Fruit fly (Drosophila melanogaster): ENCODE data around the gene CCT2.

Gene CCT2

dm6 chrX:9119671-9120364 lies 30.5 kb downstream of the CCT2 start (continued):
- TF ChIP-seq gem (tag; optimal IDR thresholded peaks at IDR 0.05) (peak; percentile 57), CG15514 (GFP tag; optimal IDR thresholded peaks at IDR 0.05) (no peak), TFAM (GFP tag; optimal IDR thresholded peaks at IDR 0.05) (no peak), phol (tag; optimal IDR thresholded peaks at IDR 0.05) (peak; percentile 46), CG4360 (GFP tag; IDR thresholded peaks at IDR 0.05) (no peak), yki (optimal IDR thresholded peaks at IDR 0.05) (no peak), CG16815 (GFP tag; optimal IDR thresholded peaks at IDR 0.05) (peak; percentile 14), CG7745 (tag; optimal IDR thresholded peaks at IDR 0.05) (no peak), Lim3 (GFP tag; IDR thresholded peaks at IDR 0.05) (no peak), tup (GFP tag; optimal IDR thresholded peaks at IDR 0.05) (no peak), CG8089 (GFP tag; optimal IDR thresholded peaks at IDR 0.05) (no peak), CG33557 (GFP tag; optimal IDR thresholded peaks at IDR 0.05) (no peak), fru (optimal IDR thresholded peaks at IDR 0.05) (no peak), btn (GFP tag; optimal IDR thresholded peaks at IDR 0.05) (no peak), CG6654 (GFP tag; optimal IDR thresholded peaks at IDR 0.05) (no peak), ftz-f1 (GFP tag; optimal IDR thresholded peaks at IDR 0.05) (no peak), ERR (GFP tag; optimal IDR thresholded peaks at IDR 0.05) (no peak), vvl (GFP tag; IDR thresholded peaks at IDR 0.05) (no peak; the same call in 1 of the 2 replicates), CG1603 (tag; optimal IDR thresholded peaks at IDR 0.05) (no peak), Gug (GFP tag; IDR thresholded peaks at IDR 0.05) (no peak), H15 (GFP tag; IDR thresholded peaks at IDR 0.05) (no peak), gfzf (GFP tag; optimal IDR thresholded peaks at IDR 0.05) (no peak), CG4707 (GFP tag; optimal IDR thresholded peaks at IDR 0.05) (no peak), Aef1 (GFP tag; IDR thresholded peaks at IDR 0.05) (no peak), CG10209 (GFP tag; optimal IDR thresholded peaks at IDR 0.05) (peak; percentile 34), CG9797 (GFP tag; optimal IDR thresholded peaks at IDR 0.05) (no peak), CG6791 (GFP tag; IDR thresholded peaks at IDR 0.05; ENCODE audit: partially characterized antibody) (no peak), caup (GFP tag; optimal IDR thresholded peaks at IDR 0.05; ENCODE audit: severe bottlenecking) (peak; percentile 16), CG12744 (GFP tag; optimal IDR thresholded peaks at IDR 0.05) (no peak), eve (GFP tag; optimal IDR thresholded peaks at IDR 0.05) (no peak), ci (GFP tag; IDR thresholded peaks at IDR 0.05) (no peak), Hand (GFP tag; optimal IDR thresholded peaks at IDR 0.05) (peak; percentile 11), CrebB (tag; optimal IDR thresholded peaks at IDR 0.05) (no peak), Six4 (GFP tag; optimal IDR thresholded peaks at IDR 0.05) (no peak), seq (GFP tag; IDR thresholded peaks at IDR 0.05) (no peak), HmgZ (tag; optimal IDR thresholded peaks at IDR 0.05) (no peak), CG18599 (GFP tag; optimal IDR thresholded peaks at IDR 0.05) (no peak), dimm (GFP tag; IDR thresholded peaks at IDR 0.05) (no peak), chinmo (GFP tag; IDR thresholded peaks at IDR 0.05; ENCODE audit: partially characterized antibody) (no peak), CG3847 (GFP tag; IDR thresholded peaks at IDR 0.05) (no peak), CG10543 (GFP tag; optimal IDR thresholded peaks at IDR 0.05) (no peak), CG12659 (GFP tag; optimal IDR thresholded peaks at IDR 0.05) (peak; percentile 15), abd-A (tag; optimal IDR thresholded peaks at IDR 0.05) (no peak), dan (GFP tag; IDR thresholded peaks at IDR 0.05) (no peak), ems (GFP tag; optimal IDR thresholded peaks at IDR 0.05) (no peak), CG13123 (GFP tag; optimal IDR thresholded peaks at IDR 0.05) (no peak), bab2 (GFP tag; optimal IDR thresholded peaks at IDR 0.05) (no peak), ind (GFP tag; optimal IDR thresholded peaks at IDR 0.05) (peak; percentile 31), CG12155 (GFP tag; optimal IDR thresholded peaks at IDR 0.05) (no peak), Dp (GFP tag; optimal IDR thresholded peaks at IDR 0.05) (no peak), CG10654 (GFP tag; optimal IDR thresholded peaks at IDR 0.05) (no peak)
